Worm (Caenorhabditis elegans) whole organism, early embryonic: Measurements from ENCODE around the gene Y75B12A.2.

Experiments used
- B0310.2 ChIP-seq: sonication (generic microtip); optimal IDR thresholded peaks from 2 replicates; lab custom pipeline; 2016; ENCODE audit warnings: mild to moderate bottlenecking, missing genetic modification characterization, missing compliant biosample characterization
- F13C5.2 ChIP-seq: sonication (generic microtip); optimal IDR thresholded peaks from 2 replicates; lab custom pipeline; 2017; ENCODE audit warnings: mild to moderate bottlenecking, missing genetic modification characterization, inconsistent platforms, missing compliant biosample characterization
- aly-1 ChIP-seq: sonication (generic microtip); optimal IDR thresholded peaks from 2 replicates; lab custom pipeline; 2016; ENCODE audit warnings: missing genetic modification characterization, missing compliant biosample characterization
- ama-1 ChIP-seq: fragments of 150-350 bp; optimal IDR thresholded peaks from 2 replicates; lab custom pipeline; 2014
- ceh-13 ChIP-seq: fragments of 200-800 bp; sonication (Bioruptor generic); optimal IDR thresholded peaks from 2 replicates; lab custom pipeline; 2018; ENCODE audit warnings: mild to moderate bottlenecking, missing genetic modification characterization, missing compliant biosample characterization
- ceh-36 ChIP-seq: sonication (generic microtip); optimal IDR thresholded peaks from 2 replicates; lab custom pipeline; 2016; ENCODE audit warnings: missing genetic modification characterization, inconsistent platforms, missing compliant biosample characterization
- ets-7 ChIP-seq: sonication (generic microtip); optimal IDR thresholded peaks from 2 replicates; lab custom pipeline; 2016; ENCODE audit warnings: missing genotype, missing genetic modification characterization, missing compliant biosample characterization
- flt-1 ChIP-seq: fragments of 200-800 bp; sonication (Bioruptor generic); IDR thresholded peaks from 2 replicates; pipeline ENCODE4 v1.3.6; 2022; ENCODE audit warnings: missing genetic modification characterization, missing compliant biosample characterization
- hmbx-1 ChIP-seq: sonication (generic microtip); optimal IDR thresholded peaks from 2 replicates; lab custom pipeline; 2016; ENCODE audit warnings: mild to moderate bottlenecking, missing genetic modification characterization, missing compliant biosample characterization
- hmg-4 ChIP-seq: fragments of 200-800 bp; sonication (Bioruptor generic); optimal IDR thresholded peaks from 2 replicates; lab custom pipeline; 2018; ENCODE audit warnings: mild to moderate bottlenecking, missing genetic modification characterization, missing compliant biosample characterization
- hnd-1 ChIP-seq: sonication (generic microtip); optimal IDR thresholded peaks from 2 replicates; lab custom pipeline; 2016; ENCODE audit warnings: missing genetic modification characterization, missing compliant biosample characterization
- pes-1 ChIP-seq: fragments of 200-800 bp; sonication (Bioruptor generic); IDR thresholded peaks from 2 replicates; pipeline ENCODE4 v1.3.6; 2022; ENCODE audit warnings: missing genetic modification reagents, missing genetic modification characterization, missing compliant biosample characterization
- scrt-1 ChIP-seq: fragments of 200-800 bp; sonication (Bioruptor generic); IDR thresholded peaks from 2 replicates; pipeline ENCODE4 v1.3.6; 2022; ENCODE audit warnings: missing genetic modification characterization, missing compliant biosample characterization
- sea-1 ChIP-seq: fragments of 200-800 bp; sonication (Bioruptor generic); conservative IDR thresholded peaks from 2 replicates; pipeline ENCODE4 v1.3.6; 2022; ENCODE audit warnings: missing genetic modification characterization, missing compliant biosample characterization
- tbx-11 ChIP-seq: fragments of 200-800 bp; sonication (Bioruptor generic); IDR thresholded peaks from 2 replicates; pipeline ENCODE4 v1.3.6; 2022; ENCODE audit warnings: missing genetic modification characterization, missing compliant biosample characterization
- tbx-37 ChIP-seq: fragments of 200-800 bp; sonication (Bioruptor generic); conservative IDR thresholded peaks from 2 replicates; pipeline ENCODE4 v1.3.6; 2022; ENCODE audit warnings: missing genetic modification reagents, missing genetic modification characterization, missing compliant biosample characterization
- tra-4 ChIP-seq: sonication (generic microtip); optimal IDR thresholded peaks from 2 replicates; lab custom pipeline; 2017; ENCODE audit warnings: missing genetic modification characterization, missing compliant biosample characterization

The Y75B12A.2 gene

ce11 chrV:15109260-15109659 lies at the start of gene Y75B12A.2:
Y75B12A.2 (plus strand) TSS chrV:15109560.
- TF ChIP-seq tbx-11 (GFP tag; lab: Robert Waterston, UW) (no peak), B0310.2 (tag; lab: Kevin White, UChicago) (no peak), tra-4 (tag; lab: Kevin White, UChicago) (no peak), aly-1 (tag; lab: Kevin White, UChicago) (no peak), ceh-13 (GFP tag; lab: Kevin White, UChicago) (no peak), flt-1 (GFP tag; lab: Robert Waterston, UW) (no peak), hnd-1 (no peak), ets-7 (tag; lab: Kevin White, UChicago) (no peak), hmg-4 (GFP tag; lab: Kevin White, UChicago) (no peak), ceh-36 (no peak), pes-1 (GFP tag; lab: Robert Waterston, UW) (no peak), scrt-1 (no peak), hmbx-1 (tag; lab: Kevin White, UChicago) (no peak), tbx-37 (GFP tag; lab: Robert Waterston, UW) (no peak), ama-1 (no peak), sea-1 (GFP tag; lab: Robert Waterston, UW) (no peak), F13C5.2 (tag; lab: Kevin White, UChicago) (no peak)

DNA sequence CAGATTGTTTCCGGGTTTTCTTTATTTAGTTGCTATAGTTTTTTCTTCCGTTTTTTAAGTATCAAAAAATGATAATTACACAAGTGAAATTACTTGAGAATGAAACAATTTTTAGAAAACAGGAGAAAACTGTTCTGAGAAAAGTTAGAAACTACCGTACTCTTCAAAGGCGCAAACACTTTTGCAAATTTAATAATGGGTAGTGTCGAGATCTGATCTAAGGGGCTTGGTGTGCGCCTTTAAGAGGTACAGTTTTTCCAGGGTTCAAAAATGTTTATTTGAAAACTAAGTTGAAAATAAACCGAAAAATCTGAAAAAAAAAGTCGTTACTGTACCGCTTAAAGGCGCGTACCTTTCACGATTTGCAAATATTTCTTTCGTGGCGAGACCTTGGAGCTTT lies 48.8 kb upstream of the Y75B12A.2 start:
- TF ChIP-seq ceh-13 (GFP tag; lab: Kevin White, UChicago) (no peak), B0310.2 (tag; lab: Kevin White, UChicago) (no peak), pes-1 (GFP tag; lab: Robert Waterston, UW) (no peak), flt-1 (GFP tag; lab: Robert Waterston, UW) (no peak), F13C5.2 (tag; lab: Kevin White, UChicago) (no peak), aly-1 (tag; lab: Kevin White, UChicago) (no peak), scrt-1 (no peak), hmg-4 (GFP tag; lab: Kevin White, UChicago) (no peak), ama-1 (no peak), tbx-37 (GFP tag; lab: Robert Waterston, UW) (no peak), sea-1 (GFP tag; lab: Robert Waterston, UW) (no peak), tra-4 (tag; lab: Kevin White, UChicago) (no peak), hnd-1 (no peak), hmbx-1 (tag; lab: Kevin White, UChicago) (no peak), tbx-11 (GFP tag; lab: Robert Waterston, UW) (no peak), ceh-36 (no peak), ets-7 (tag; lab: Kevin White, UChicago) (no peak)

DNA sequence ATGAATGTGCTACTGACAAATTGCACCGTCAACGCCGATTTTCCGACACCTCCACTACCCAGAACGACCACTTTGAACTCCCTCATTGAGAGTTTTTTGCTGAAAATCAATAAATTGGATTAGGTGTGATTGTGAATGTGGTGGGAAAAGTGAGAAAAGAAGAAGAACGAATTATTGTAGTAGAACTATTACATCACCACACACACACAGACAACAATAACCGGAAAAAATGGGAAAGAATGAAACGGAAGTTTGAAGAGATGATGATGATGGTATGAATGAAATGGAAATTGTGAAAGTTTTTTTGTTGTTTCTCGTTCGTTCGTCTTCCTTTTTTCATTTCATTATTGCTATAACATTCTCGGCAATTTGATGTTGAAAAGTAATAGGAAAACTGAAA lies 45.4 kb upstream of the Y75B12A.2 start, which contains the start of gene rap-2:
Gene rap-2, minus strand, starts transcription at position 101 of the 400 bp plus-strand sequence.
- TF ChIP-seq ama-1 = no peak

- TF ChIP-seq aly-1 (tag; lab: Kevin White, UChicago) (no peak), hmbx-1 (tag; lab: Kevin White, UChicago) (no peak), hnd-1 (no peak), F13C5.2 (tag; lab: Kevin White, UChicago) (peak; percentile 75), B0310.2 (tag; lab: Kevin White, UChicago) (no peak), ceh-36 (no peak), pes-1 (GFP tag; lab: Robert Waterston, UW) (no peak), tra-4 (tag; lab: Kevin White, UChicago) (no peak), ets-7 (tag; lab: Kevin White, UChicago) (no peak), flt-1 (GFP tag; lab: Robert Waterston, UW) (no peak), tbx-37 (GFP tag; lab: Robert Waterston, UW) (no peak), ama-1 (no peak), hmg-4 (GFP tag; lab: Kevin White, UChicago) (peak; percentile 75), tbx-11 (GFP tag; lab: Robert Waterston, UW) (no peak)
Measured at ce11 chrV:15065068-15065744, 44.2 kb upstream of the Y75B12A.2 start, which contains the start of gene C25D7.9. C25D7.9 (plus strand) TSS chrV:15065135.

DNA sequence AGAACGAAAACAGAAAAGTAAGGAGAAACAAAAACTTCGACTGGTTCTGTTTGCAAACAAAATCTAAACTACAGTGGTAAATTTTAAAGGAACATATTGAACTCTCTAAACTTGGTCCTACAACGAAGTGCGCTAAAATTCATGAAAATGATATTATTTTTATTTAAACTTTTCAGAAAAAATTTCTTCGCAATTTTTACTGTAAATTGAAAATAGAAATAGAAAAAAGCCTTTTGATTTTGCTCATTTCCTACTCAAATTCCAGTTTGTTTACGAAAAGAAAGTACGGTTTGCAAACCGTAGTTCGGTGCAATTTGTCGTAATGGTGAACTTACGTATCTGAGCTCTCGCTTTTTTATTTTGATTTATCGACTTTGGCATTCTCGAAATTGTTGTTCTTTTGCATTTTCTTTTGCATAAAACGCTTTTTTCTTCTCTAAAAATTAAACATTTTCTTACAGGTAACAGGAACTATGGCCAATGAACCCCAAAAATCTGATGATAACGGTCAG lies 43.5 kb upstream of the Y75B12A.2 start, which contains the start of gene otub-1:
Gene otub-1, plus strand, starts transcription at position 462 of the 512 bp plus-strand sequence.
- no peak for TF ChIP-seq hnd-1

ce11 chrV:15067165-15067564 lies 42.2 kb upstream of the Y75B12A.2 start, which contains the start of gene C25D7.10:
C25D7.10 (plus strand) TSS chrV:15067465.
- no peak for TF ChIP-seq tbx-37 (GFP tag; lab: Robert Waterston, UW)
- no peak for TF ChIP-seq hmg-4 (GFP tag; lab: Kevin White, UChicago)
- no peak for TF ChIP-seq hnd-1
- no peak for TF ChIP-seq aly-1 (tag; lab: Kevin White, UChicago)
- TF ChIP-seq scrt-1 = no peak
- TF ChIP-seq sea-1 (GFP tag; lab: Robert Waterston, UW) = no peak
- no peak for TF ChIP-seq ceh-36
- no peak for TF ChIP-seq flt-1 (GFP tag; lab: Robert Waterston, UW)
- no peak for TF ChIP-seq tra-4 (tag; lab: Kevin White, UChicago)
- TF ChIP-seq ets-7 (tag; lab: Kevin White, UChicago) = no peak
- TF ChIP-seq tbx-11 (GFP tag; lab: Robert Waterston, UW) = no peak
- no peak for TF ChIP-seq F13C5.2 (tag; lab: Kevin White, UChicago)
- no peak for TF ChIP-seq B0310.2 (tag; lab: Kevin White, UChicago)
- no peak for TF ChIP-seq hmbx-1 (tag; lab: Kevin White, UChicago)
- TF ChIP-seq pes-1 (GFP tag; lab: Robert Waterston, UW) = no peak

DNA sequence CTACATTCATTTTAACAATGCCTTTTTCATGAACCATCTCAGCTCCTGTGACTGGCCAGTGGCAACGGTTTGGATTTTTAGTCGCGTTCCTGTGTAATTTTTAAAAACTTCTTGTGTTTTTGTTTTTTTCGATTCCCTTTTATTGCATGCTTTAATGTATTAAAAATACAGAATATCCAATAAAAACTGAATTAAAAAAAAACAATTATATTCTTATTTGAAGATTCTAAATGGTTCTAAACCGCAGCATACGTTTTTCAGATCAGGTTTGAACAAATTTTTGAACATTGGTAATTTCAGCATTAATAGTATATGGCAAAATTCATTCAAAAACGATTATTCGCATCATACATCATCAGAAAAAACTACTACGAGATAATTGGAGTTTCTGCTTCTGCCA lies 41.0 kb upstream of the Y75B12A.2 start, which contains the start of gene dnj-3:
Gene dnj-3, plus strand, starts transcription at position 301 of the 400 bp plus-strand sequence.
- TF ChIP-seq hmg-4 (GFP tag; lab: Kevin White, UChicago) (no peak), aly-1 (tag; lab: Kevin White, UChicago) (no peak), sea-1 (GFP tag; lab: Robert Waterston, UW) (no peak), scrt-1 (no peak), pes-1 (GFP tag; lab: Robert Waterston, UW) (no peak), ceh-13 (GFP tag; lab: Kevin White, UChicago) (no peak), flt-1 (GFP tag; lab: Robert Waterston, UW) (no peak), ama-1 (no peak), ceh-36 (no peak), F13C5.2 (tag; lab: Kevin White, UChicago) (no peak), ets-7 (tag; lab: Kevin White, UChicago) (no peak), tra-4 (tag; lab: Kevin White, UChicago) (no peak), tbx-37 (GFP tag; lab: Robert Waterston, UW) (no peak), B0310.2 (tag; lab: Kevin White, UChicago) (no peak)
